Worm (Caenorhabditis elegans) whole organism, L2 larva: ENCODE measurements around the gene inos-1.

Experiments
- C34F6.9 ChIP-seq: fragments of 150-350 bp; optimal IDR thresholded peaks from 2 replicates; lab custom pipeline; 2014; ENCODE audit warnings: missing biosample characterization, missing genetic modification characterization
- F13H6.1 ChIP-seq: sonication (generic microtip); optimal IDR thresholded peaks from 2 replicates; lab custom pipeline; 2016; ENCODE audit warnings: missing genetic modification characterization, missing compliant biosample characterization
- R02D3.7 ChIP-seq: fragments of 150-350 bp; optimal IDR thresholded peaks from 2 replicates; lab custom pipeline; 2014; ENCODE audit warnings: missing biosample characterization, missing genetic modification characterization
- Y55F3AM.14 ChIP-seq: fragments of 200-800 bp; sonication (Bioruptor generic); optimal IDR thresholded peaks from 2 replicates; lab custom pipeline; 2018; ENCODE audit warnings: mild to moderate bottlenecking, missing genetic modification characterization, missing compliant biosample characterization
- ZK546.5 ChIP-seq: sonication (generic microtip); optimal IDR thresholded peaks from 2 replicates; lab custom pipeline; 2017; ENCODE audit warnings: missing biosample characterization, missing genetic modification characterization
- alr-1 ChIP-seq: fragments of 150-350 bp; optimal IDR thresholded peaks from 2 replicates; lab custom pipeline; 2014; ENCODE audit warnings: missing biosample characterization, missing genetic modification characterization
- aly-2 ChIP-seq: fragments of 150-350 bp; optimal IDR thresholded peaks from 2 replicates; lab custom pipeline; 2014; ENCODE audit warnings: missing biosample characterization, missing genetic modification characterization
- ama-1 ChIP-seq: fragments of 150-350 bp; optimal IDR thresholded peaks from 2 replicates; lab custom pipeline; 2018; ENCODE audit warnings: inconsistent platforms
- blmp-1 ChIP-seq: sonication (generic microtip); optimal IDR thresholded peaks from 2 replicates; lab custom pipeline; 2017; ENCODE audit warnings: missing genetic modification characterization, mild to moderate bottlenecking, missing compliant biosample characterization, antibody characterized with exemption, moderate library complexity; ENCODE audit not compliant: insufficient read depth
- ceh-16 ChIP-seq: fragments of 150-350 bp; optimal IDR thresholded peaks from 2 replicates; lab custom pipeline; 2014; ENCODE audit warnings: missing biosample characterization, missing genetic modification characterization
- ceh-82 ChIP-seq: fragments of 150-350 bp; optimal IDR thresholded peaks from 2 replicates; lab custom pipeline; 2014; ENCODE audit warnings: missing biosample characterization, missing genetic modification characterization
- crh-2 ChIP-seq: sonication (generic microtip); optimal IDR thresholded peaks from 2 replicates; lab custom pipeline; 2017; ENCODE audit warnings: missing biosample characterization, missing genetic modification characterization
- dmd-4 ChIP-seq: sonication (generic microtip); optimal IDR thresholded peaks from 2 replicates; lab custom pipeline; 2017; ENCODE audit warnings: missing biosample characterization, missing genetic modification characterization
- egl-27 ChIP-seq: sonication (generic microtip); optimal IDR thresholded peaks from 3 replicates; lab custom pipeline; 2017; ENCODE audit warnings: missing biosample characterization, missing genetic modification reagents, missing genetic modification characterization
- elt-1 ChIP-seq: fragments of 150-350 bp; optimal IDR thresholded peaks from 2 replicates; lab custom pipeline; 2014; ENCODE audit warnings: missing biosample characterization, missing genetic modification characterization
- elt-3 ChIP-seq: sonication (generic microtip); optimal IDR thresholded peaks from 2 replicates; lab custom pipeline; 2017; ENCODE audit warnings: missing biosample characterization, missing genetic modification characterization
- fos-1 ChIP-seq: fragments of 150-350 bp; optimal IDR thresholded peaks from 2 replicates; lab custom pipeline; 2014; ENCODE audit warnings: missing biosample characterization, missing genetic modification characterization
- gmeb-1 ChIP-seq: fragments of 150-350 bp; optimal IDR thresholded peaks from 2 replicates; lab custom pipeline; 2014; ENCODE audit warnings: missing biosample characterization, missing genetic modification characterization
- lin-11 ChIP-seq: fragments of 150-350 bp; sonication (generic microtip); optimal IDR thresholded peaks from 2 replicates; lab custom pipeline; 2014; ENCODE audit warnings: missing biosample characterization, missing genetic modification characterization, inconsistent platforms, mixed read lengths
- lin-13 ChIP-seq: fragments of 150-350 bp; optimal IDR thresholded peaks from 2 replicates; lab custom pipeline; 2014; ENCODE audit warnings: missing biosample characterization, missing genetic modification reagents, missing genetic modification characterization
- lin-39 ChIP-seq: fragments of 150-350 bp; optimal IDR thresholded peaks from 2 replicates; lab custom pipeline; 2014; ENCODE audit warnings: missing biosample characterization, missing genetic modification reagents, missing genetic modification characterization
- lsy-2 ChIP-seq, 2 experiments: fragments of 150-350 bp in 1 of 2; sonication (generic microtip) in 1 of 2; optimal IDR thresholded peaks; 2 replicates each; lab custom pipeline; 2014 to 2017; ENCODE audit warnings: missing biosample characterization in 2 of 2, missing genetic modification characterization in 2 of 2
- mab-5 ChIP-seq: fragments of 150-350 bp; optimal IDR thresholded peaks from 2 replicates; lab custom pipeline; 2014; ENCODE audit warnings: missing biosample characterization, missing genetic modification characterization
- mbf-1 ChIP-seq: sonication (generic microtip); optimal IDR thresholded peaks from 2 replicates; lab custom pipeline; 2017; ENCODE audit warnings: missing biosample characterization, missing genetic modification characterization
- mdl-1 ChIP-seq, 2 experiments: fragments of 150-350 bp in 1 of 2; sonication (generic microtip) in 1 of 2; optimal IDR thresholded peaks; 2 replicates each; lab custom pipeline; 2017; ENCODE audit warnings: missing biosample characterization in 2 of 2, missing genetic modification characterization in 2 of 2
- nhr-10 ChIP-seq: sonication (generic microtip); optimal IDR thresholded peaks from 2 replicates; lab custom pipeline; 2017; ENCODE audit warnings: missing biosample characterization, missing genetic modification characterization
- nhr-11 ChIP-seq: fragments of 150-350 bp; optimal IDR thresholded peaks from 2 replicates; lab custom pipeline; 2014; ENCODE audit warnings: missing biosample characterization, missing genetic modification characterization
- nhr-12 ChIP-seq: fragments of 150-350 bp; optimal IDR thresholded peaks from 2 replicates; lab custom pipeline; 2014; ENCODE audit warnings: missing biosample characterization, missing genetic modification characterization
- nhr-129 ChIP-seq: fragments of 150-350 bp; optimal IDR thresholded peaks from 2 replicates; lab custom pipeline; 2014; ENCODE audit warnings: missing biosample characterization, missing genetic modification characterization
- nhr-21 ChIP-seq: fragments of 150-350 bp; optimal IDR thresholded peaks from 2 replicates; lab custom pipeline; 2014; ENCODE audit warnings: missing biosample characterization, missing genetic modification characterization
- nhr-23 ChIP-seq: fragments of 150-350 bp; optimal IDR thresholded peaks from 2 replicates; lab custom pipeline; 2014; ENCODE audit warnings: missing biosample characterization, missing genetic modification reagents, missing genetic modification characterization
- nhr-237 ChIP-seq: fragments of 150-350 bp; optimal IDR thresholded peaks from 2 replicates; lab custom pipeline; 2014; ENCODE audit warnings: missing biosample characterization, missing genetic modification characterization
- nhr-25 ChIP-seq: fragments of 150-350 bp; sonication (generic microtip); optimal IDR thresholded peaks from 3 replicates; lab custom pipeline; 2014; ENCODE audit warnings: missing biosample characterization, missing genetic modification characterization
- nhr-6 ChIP-seq: fragments of 150-350 bp; optimal IDR thresholded peaks from 2 replicates; lab custom pipeline; 2014; ENCODE audit warnings: missing biosample characterization, missing genetic modification characterization
- nhr-77 ChIP-seq: fragments of 150-350 bp; optimal IDR thresholded peaks from 2 replicates; lab custom pipeline; 2014; ENCODE audit warnings: missing biosample characterization, missing genetic modification characterization
- sem-4 ChIP-seq: fragments of 150-350 bp; optimal IDR thresholded peaks from 2 replicates; lab custom pipeline; 2014; ENCODE audit warnings: missing biosample characterization, missing genetic modification reagents, missing genetic modification characterization
- skn-1 ChIP-seq: sonication (generic microtip); optimal IDR thresholded peaks from 2 replicates; lab custom pipeline; 2017; ENCODE audit warnings: missing biosample characterization, missing genetic modification characterization
- sma-3 ChIP-seq: sonication (generic microtip); optimal IDR thresholded peaks from 2 replicates; lab custom pipeline; 2016; ENCODE audit warnings: missing genetic modification reagents, missing genetic modification characterization, missing compliant biosample characterization
- sma-9 ChIP-seq, 2 experiments: fragments of 150-350 bp in 1 of 2; sonication (generic microtip) in 1 of 2; optimal IDR thresholded peaks; 2 replicates each; lab custom pipeline; 2014 to 2016; ENCODE audit warnings: missing genetic modification characterization in 2 of 2, mild to moderate bottlenecking in 1 of 2, missing biosample characterization in 1 of 2, missing compliant biosample characterization in 1 of 2, missing genetic modification reagents in 1 of 2, moderate library complexity in 1 of 2
- snpc-4 ChIP-seq: fragments of 150-350 bp; optimal IDR thresholded peaks from 2 replicates; lab custom pipeline; 2014; ENCODE audit warnings: missing biosample characterization, missing genetic modification characterization
- unc-39 ChIP-seq: fragments of 150-350 bp; optimal IDR thresholded peaks from 2 replicates; lab custom pipeline; 2014; ENCODE audit warnings: missing biosample characterization, missing genetic modification characterization
- unc-55 ChIP-seq: fragments of 150-350 bp; sonication (generic microtip); optimal IDR thresholded peaks from 3 replicates; lab custom pipeline; 2014; ENCODE audit warnings: missing biosample characterization, missing genetic modification reagents, missing genetic modification characterization
- unc-62 ChIP-seq: fragments of 150-350 bp; optimal IDR thresholded peaks from 2 replicates; lab custom pipeline; 2014; ENCODE audit warnings: missing biosample characterization, missing genetic modification reagents, missing genetic modification characterization
- zag-1 ChIP-seq: fragments of 150-350 bp; optimal IDR thresholded peaks from 2 replicates; lab custom pipeline; 2014; ENCODE audit warnings: missing biosample characterization, missing genetic modification characterization
- ztf-1 ChIP-seq: fragments of 200-800 bp; sonication (Bioruptor generic); conservative IDR thresholded peaks from 2 replicates; pipeline ENCODE4 v1.3.6; 2022; ENCODE audit warnings: missing genetic modification characterization, missing compliant biosample characterization
- ztf-11 ChIP-seq: sonication (generic microtip); optimal IDR thresholded peaks from 2 replicates; lab custom pipeline; 2017; ENCODE audit warnings: missing biosample characterization, missing genetic modification characterization
- ztf-4 ChIP-seq: fragments of 150-350 bp; optimal IDR thresholded peaks from 2 replicates; lab custom pipeline; 2014; ENCODE audit warnings: missing biosample characterization, missing genetic modification characterization

Gene inos-1

ce11 chrII:11700200-11700599 is at the start of gene inos-1:
inos-1 (minus strand) TSS chrII:11700300.
- TF ChIP-seq unc-55 (GFP tag; lab: Kevin White, UChicago), result peak; percentile 8
- TF ChIP-seq ceh-82 (tag; lab: Kevin White, UChicago), result no peak

ce11 chrII:11749490-11750172 is 49.5 kb upstream of the inos-1 start:
- TF ChIP-seq sem-4 (tag; lab: Kevin White, UChicago) (peak; percentile 4), ceh-16 (tag; lab: Kevin White, UChicago) (peak; percentile 53), mbf-1 (tag; lab: Kevin White, UChicago) (no peak), lin-11 (no peak), F13H6.1 (tag; lab: Kevin White, UChicago) (peak; percentile 96), ztf-4 (tag; lab: Kevin White, UChicago) (peak; percentile 57), R02D3.7 (tag; lab: Kevin White, UChicago) (no peak), lsy-2 (tag; optimal IDR thresholded peaks at IDR 0.05; lab: Kevin White, UChicago) (peak; percentile 40 to 75), nhr-11 (tag; lab: Kevin White, UChicago) (no peak), nhr-10 (no peak), sma-9 (GFP tag; optimal IDR thresholded peaks at IDR 0.05; lab: Kevin White, UChicago) (peak; percentile 65), sma-9 (tag; optimal IDR thresholded peaks at IDR 0.05; lab: Kevin White, UChicago) (no peak), dmd-4 (tag; lab: Kevin White, UChicago) (no peak), gmeb-1 (tag; lab: Kevin White, UChicago) (peak; percentile 45), zag-1 (peak; percentile 81), crh-2 (peak; percentile 80), skn-1 (no peak), fos-1 (tag; lab: Kevin White, UChicago) (peak; percentile 48), nhr-25 (tag; lab: Kevin White, UChicago) (peak; percentile 65), aly-2 (tag; lab: Kevin White, UChicago) (no peak), elt-3 (tag; lab: Kevin White, UChicago) (no peak), mab-5 (tag; lab: Kevin White, UChicago) (peak; percentile 71), snpc-4 (tag; lab: Kevin White, UChicago) (no peak), nhr-21 (tag; lab: Kevin White, UChicago) (no peak), alr-1 (tag; lab: Kevin White, UChicago) (no peak), lin-13 (GFP tag; lab: Kevin White, UChicago) (peak; percentile 37), egl-27 (peak; percentile 51), sma-3 (peak; percentile 65), blmp-1 (no peak), ztf-1 (no peak), unc-55 (GFP tag; lab: Kevin White, UChicago) (peak; percentile 80), nhr-23 (tag; lab: Kevin White, UChicago) (no peak), nhr-77 (peak; percentile 19), ZK546.5 (tag; lab: Kevin White, UChicago) (peak; percentile 7), Y55F3AM.14 (peak; percentile 44), elt-1 (tag; lab: Kevin White, UChicago) (no peak), nhr-6 (tag; lab: Kevin White, UChicago) (peak; percentile 64), mdl-1 (tag; optimal IDR thresholded peaks at IDR 0.05; lab: Kevin White, UChicago) (peak; percentile 68 to 69), nhr-12 (tag; lab: Kevin White, UChicago) (no peak), unc-62 (GFP tag; lab: Kevin White, UChicago) (no peak), lin-39 (tag; lab: Kevin White, UChicago) (peak; percentile 73), nhr-237 (tag; lab: Kevin White, UChicago) (no peak), unc-39 (no peak), nhr-129 (peak; percentile 85), ama-1 (lab: Kevin White, UChicago) (no peak), C34F6.9 (tag; lab: Kevin White, UChicago) (peak; percentile 68), ztf-11 (peak; percentile 6), ceh-82 (tag; lab: Kevin White, UChicago) (peak; percentile 81)
